Worm (Caenorhabditis elegans): ENCODE measurements around the gene F43C11.1.

DNA sequence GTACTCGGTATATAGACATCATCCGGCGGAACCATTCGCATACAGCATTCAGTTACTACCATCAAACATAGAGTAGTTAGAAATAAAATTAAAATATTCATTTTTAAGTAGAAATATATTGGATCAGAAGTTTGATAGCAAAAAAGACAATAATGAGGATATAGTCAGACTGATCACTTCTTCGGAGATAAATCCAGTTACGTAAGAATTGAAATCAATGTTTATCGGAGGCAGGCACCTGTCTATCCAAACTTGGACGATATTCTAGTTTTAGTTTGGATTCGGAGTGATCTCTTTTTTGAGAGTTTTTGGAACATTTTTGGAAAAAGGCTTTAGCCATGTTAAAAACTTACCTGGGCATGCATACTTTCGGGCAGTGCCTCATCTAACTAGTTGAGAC is 26.4 kb downstream of the F43C11.1 start, which contains the start of gene F16G10.8:
- TF ChIP-seq sea-2 (GFP tag; IDR thresholded peaks at IDR 0.05) = no peak
- no peak for TF ChIP-seq die-1 (tag; optimal IDR thresholded peaks at IDR 0.05)
- no peak for TF ChIP-seq unc-62 (GFP tag; optimal IDR thresholded peaks at IDR 0.05)
